Worm (Caenorhabditis elegans): ENCODE results near the gene pigb-1.

The pigb-1 gene

ce11 chrII:5019389-5020108 is 26.7 kb upstream of the pigb-1 start:
- peak; percentile 96 for TF ChIP-seq elt-2 (tag; optimal IDR thresholded peaks at IDR 0.05)
- no peak for TF ChIP-seq ztf-4 (tag; optimal IDR thresholded peaks at IDR 0.05)
- peak; percentile 24 for TF ChIP-seq nhr-90 (tag; optimal IDR thresholded peaks at IDR 0.05; ENCODE audit: poor library complexity)
- no peak for TF ChIP-seq C04F5.9 (tag; optimal IDR thresholded peaks at IDR 0.05)
- TF ChIP-seq F16B12.6 (tag; optimal IDR thresholded peaks at IDR 0.05) = no peak
- peak; percentile 24 for TF ChIP-seq blmp-1 (tag; optimal IDR thresholded peaks at IDR 0.05)
- no peak for TF ChIP-seq C16A3.4 (tag; optimal IDR thresholded peaks at IDR 0.05)
- no peak for TF ChIP-seq xbp-1 (tag; optimal IDR thresholded peaks at IDR 0.05)
- no peak for TF ChIP-seq fkh-8 (tag; optimal IDR thresholded peaks at IDR 0.05)
- no peak for TF ChIP-seq swsn-7 (tag; optimal IDR thresholded peaks at IDR 0.05)
- peak; percentile 20 for TF ChIP-seq pqm-1 (tag; optimal IDR thresholded peaks at IDR 0.05)
- TF ChIP-seq efl-1 (optimal IDR thresholded peaks at IDR 0.05) = no peak
- peak in 1 of 2 experiments; percentile 89 for TF ChIP-seq efl-1 (GFP tag; optimal IDR thresholded peaks at IDR 0.05 in 1 of 2)
- TF ChIP-seq unc-30 (tag; optimal IDR thresholded peaks at IDR 0.05) = no peak
- no peak for TF ChIP-seq nhr-77 (tag; optimal IDR thresholded peaks at IDR 0.05)
- no peak for TF ChIP-seq fos-1 (tag; optimal IDR thresholded peaks at IDR 0.05)
- no peak for TF ChIP-seq irx-1 (tag; optimal IDR thresholded peaks at IDR 0.05)
- TF ChIP-seq lin-39 (tag; optimal IDR thresholded peaks at IDR 0.05) = no peak
- TF ChIP-seq grh-1 (GFP tag; IDR thresholded peaks at IDR 0.05) = no peak
- no peak for TF ChIP-seq tlp-1 (tag; optimal IDR thresholded peaks at IDR 0.05)
- no peak for TF ChIP-seq dsc-1 (tag; optimal IDR thresholded peaks at IDR 0.05)
- no peak for TF ChIP-seq tbx-2 (tag; optimal IDR thresholded peaks at IDR 0.05)
- TF ChIP-seq lin-35 (GFP tag; optimal IDR thresholded peaks at IDR 0.05) = no peak
- TF ChIP-seq hlh-17 (GFP tag; optimal IDR thresholded peaks at IDR 0.05; ENCODE audit: borderline replicate concordance) = no peak
- no peak for TF ChIP-seq hlh-4 (tag; optimal IDR thresholded peaks at IDR 0.05)
- no peak for TF ChIP-seq fkh-10 (GFP tag; optimal IDR thresholded peaks at IDR 0.05)
- TF ChIP-seq mep-1 (tag; optimal IDR thresholded peaks at IDR 0.05) = no peak
- TF ChIP-seq fkh-4 (tag; optimal IDR thresholded peaks at IDR 0.05; ENCODE audit: borderline replicate concordance) = no peak
- no peak for TF ChIP-seq ces-1 (GFP tag; optimal IDR thresholded peaks at IDR 0.05)
- no peak for TF ChIP-seq unc-86 (tag; optimal IDR thresholded peaks at IDR 0.05)
- TF ChIP-seq vab-15 (tag; optimal IDR thresholded peaks at IDR 0.05) = no peak
- no peak for TF ChIP-seq lin-15B (tag; optimal IDR thresholded peaks at IDR 0.05)
- no peak for TF ChIP-seq aly-2 (tag; optimal IDR thresholded peaks at IDR 0.05)
- peak in 5 of 6 experiments; percentile 12 to 89 (median 84) for TF ChIP-seq elt-3 (tag; optimal IDR thresholded peaks at IDR 0.05)
- TF ChIP-seq ceh-63 (GFP tag; optimal IDR thresholded peaks at IDR 0.05) = no peak
- no peak for TF ChIP-seq pax-3 (tag; optimal IDR thresholded peaks at IDR 0.05)
- TF ChIP-seq ceh-90 (tag; optimal IDR thresholded peaks at IDR 0.05) = no peak
- TF ChIP-seq mab-9 (GFP tag; IDR thresholded peaks at IDR 0.05) = no peak
- peak; percentile 53 for TF ChIP-seq snu-23 (GFP tag; optimal IDR thresholded peaks at IDR 0.05)
- peak; percentile 10 to 60 for TF ChIP-seq lsy-2 (tag; optimal IDR thresholded peaks at IDR 0.05)
- TF ChIP-seq nhr-19 (GFP tag; conservative IDR thresholded peaks at IDR 0.05) = no peak
- peak; percentile 81 for TF ChIP-seq lin-14 (GFP tag; optimal IDR thresholded peaks at IDR 0.05)
- no peak for TF ChIP-seq lin-13 (GFP tag; optimal IDR thresholded peaks at IDR 0.05)
- peak in 1 of 2 experiments; percentile 23 for TF ChIP-seq mdl-1 (tag; optimal IDR thresholded peaks at IDR 0.05)
- no peak for TF ChIP-seq egl-27 (tag; optimal IDR thresholded peaks at IDR 0.05)
- no peak for TF ChIP-seq unc-98 (GFP tag; IDR thresholded peaks at IDR 0.05)
- no peak for TF ChIP-seq mef-2 (tag; optimal IDR thresholded peaks at IDR 0.05)
- no peak for TF ChIP-seq nhr-47 (tag; optimal IDR thresholded peaks at IDR 0.05)
- no peak for TF ChIP-seq nhr-76 (tag; optimal IDR thresholded peaks at IDR 0.05)
- 0 out of 2 replicates have a peak, but pooled peaks have one; percentile 16 for TF ChIP-seq ceh-88 (GFP tag; IDR thresholded peaks at IDR 0.05)
- no peak for TF ChIP-seq unc-62 (GFP tag; optimal IDR thresholded peaks at IDR 0.05)
- TF ChIP-seq nhr-20 (tag; optimal IDR thresholded peaks at IDR 0.05) = peak; percentile 57
- peak in 1 of 3 experiments; percentile 15 for TF ChIP-seq dpl-1 (GFP tag; optimal IDR thresholded peaks at IDR 0.05)

Measured in whole organism, L1 larva.